Fruit fly (Drosophila melanogaster): Measurements from ENCODE around the gene CG33631.

DNA sequence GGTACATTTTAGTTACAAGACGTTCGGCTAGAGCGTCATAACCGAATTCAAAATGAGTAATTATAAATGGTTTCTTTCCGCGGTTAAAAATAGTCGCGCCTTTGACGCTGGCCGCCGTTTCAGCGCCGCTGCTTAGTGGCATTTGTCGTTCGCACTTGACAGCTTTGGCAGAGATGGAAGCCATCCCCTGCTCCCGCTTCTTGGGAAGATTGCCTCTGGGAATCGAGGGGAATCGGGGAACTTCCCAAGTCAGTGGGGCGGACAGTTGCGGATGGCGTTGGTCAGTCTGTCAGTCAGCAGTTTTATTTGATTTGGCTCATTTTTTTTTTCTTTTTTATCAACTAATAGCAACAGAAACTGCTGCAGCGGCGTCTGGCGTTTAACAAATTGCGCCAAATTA is 43.0 kb downstream of the CG33631 start:
- TF ChIP-seq CG8478 (optimal IDR thresholded peaks at IDR 0.05) (no peak), pan (optimal IDR thresholded peaks at IDR 0.05) (no peak), psq (optimal IDR thresholded peaks at IDR 0.05) (no peak), EcR (GFP tag; optimal IDR thresholded peaks at IDR 0.05) (no peak), Dll (optimal IDR thresholded peaks at IDR 0.05) (no peak)
